Fruit fly (Drosophila melanogaster): Measurements from ENCODE around the gene Zcchc7.

dm6 chr3L:16810512-16810911 is 34.7 kb upstream of the Zcchc7 start:
- TF ChIP-seq CG8478 (optimal IDR thresholded peaks at IDR 0.05) (no peak), EcR (GFP tag; optimal IDR thresholded peaks at IDR 0.05) (no peak), usp (GFP tag; optimal IDR thresholded peaks at IDR 0.05) (no peak), psq (optimal IDR thresholded peaks at IDR 0.05) (no peak), pan (optimal IDR thresholded peaks at IDR 0.05) (no peak)

Data from whole organism.